Worm (Caenorhabditis elegans) whole organism, L4 larva: Measurements from ENCODE around the gene C14C11.4.

Experiments used
- ZK546.5 ChIP-seq, 2 experiments: sonication (generic microtip); optimal IDR thresholded peaks; 2 replicates each; lab custom pipeline; 2017; ENCODE audit warnings: missing biosample characterization in 2 of 2, missing genetic modification characterization in 2 of 2
- ceh-44 ChIP-seq: fragments of 200-800 bp; sonication (Bioruptor generic); IDR thresholded peaks from 2 replicates; pipeline ENCODE4 v1.3.6; 2022; ENCODE audit warnings: missing genetic modification reagents, missing genetic modification characterization, missing compliant biosample characterization
- ceh-82 ChIP-seq: sonication (generic microtip); optimal IDR thresholded peaks from 2 replicates; lab custom pipeline; 2017; ENCODE audit warnings: missing biosample characterization, missing genetic modification characterization
- daf-19 ChIP-seq: fragments of 200-800 bp; sonication (Bioruptor generic); conservative IDR thresholded peaks from 2 replicates; pipeline ENCODE4 v1.3.6; 2022; ENCODE audit warnings: missing genetic modification characterization, missing compliant biosample characterization
- daf-8 ChIP-seq: fragments of 200-800 bp; sonication (Bioruptor generic); IDR thresholded peaks from 2 replicates; pipeline ENCODE4 v1.3.6; 2022; ENCODE audit warnings: missing genetic modification characterization, missing compliant biosample characterization
- nhr-28 ChIP-seq: fragments of 150-350 bp; optimal IDR thresholded peaks from 2 replicates; lab custom pipeline; 2014; ENCODE audit warnings: missing biosample characterization, missing genetic modification characterization
- nhr-42 ChIP-seq: fragments of 200-800 bp; sonication (Bioruptor generic); IDR thresholded peaks from 2 replicates; pipeline ENCODE4 v1.3.6; 2022; ENCODE audit warnings: missing genetic modification characterization, missing compliant biosample characterization
- nhr-76 ChIP-seq: fragments of 150-350 bp; optimal IDR thresholded peaks from 2 replicates; lab custom pipeline; 2014; ENCODE audit warnings: missing biosample characterization, missing genetic modification characterization
- skn-1 ChIP-seq: fragments of 150-350 bp; optimal IDR thresholded peaks from 2 replicates; lab custom pipeline; 2014; ENCODE audit warnings: missing biosample characterization, missing genetic modification characterization
- spr-3 ChIP-seq: fragments of 200-800 bp; sonication (Bioruptor generic); optimal IDR thresholded peaks from 2 replicates; lab custom pipeline; 2018; ENCODE audit warnings: mild to moderate bottlenecking, missing genetic modification characterization, missing compliant biosample characterization
- ztf-7 ChIP-seq: fragments of 150-350 bp; optimal IDR thresholded peaks from 2 replicates; lab custom pipeline; 2014; ENCODE audit warnings: missing biosample characterization, missing genetic modification characterization

- no peak for TF ChIP-seq ZK546.5 (tag; optimal IDR thresholded peaks at IDR 0.05; lab: Kevin White, UChicago)
- TF ChIP-seq nhr-76 (tag; lab: Kevin White, UChicago): no peak
- TF ChIP-seq daf-19: no peak
- TF ChIP-seq nhr-28 (tag; lab: Kevin White, UChicago): no peak
- TF ChIP-seq ceh-82: no peak
- TF ChIP-seq skn-1 (tag; lab: Kevin White, UChicago): no peak
- no peak for TF ChIP-seq spr-3 (GFP tag; lab: Kevin White, UChicago)
- TF ChIP-seq ceh-44 (GFP tag; lab: Robert Waterston, UW): no peak
- TF ChIP-seq daf-8 (GFP tag; lab: Robert Waterston, UW): no peak
- no peak for TF ChIP-seq nhr-42 (GFP tag; lab: Robert Waterston, UW)
- no peak for TF ChIP-seq ztf-7 (tag; lab: Kevin White, UChicago)
Observed at ce11 chrV:5601263-5601662, 46.1 kb upstream of the C14C11.4 start, which contains the start of gene CD4.8.
